Fruit fly (Drosophila melanogaster): ENCODE measurements around the gene CG1172.

CG1172 gene

DNA sequence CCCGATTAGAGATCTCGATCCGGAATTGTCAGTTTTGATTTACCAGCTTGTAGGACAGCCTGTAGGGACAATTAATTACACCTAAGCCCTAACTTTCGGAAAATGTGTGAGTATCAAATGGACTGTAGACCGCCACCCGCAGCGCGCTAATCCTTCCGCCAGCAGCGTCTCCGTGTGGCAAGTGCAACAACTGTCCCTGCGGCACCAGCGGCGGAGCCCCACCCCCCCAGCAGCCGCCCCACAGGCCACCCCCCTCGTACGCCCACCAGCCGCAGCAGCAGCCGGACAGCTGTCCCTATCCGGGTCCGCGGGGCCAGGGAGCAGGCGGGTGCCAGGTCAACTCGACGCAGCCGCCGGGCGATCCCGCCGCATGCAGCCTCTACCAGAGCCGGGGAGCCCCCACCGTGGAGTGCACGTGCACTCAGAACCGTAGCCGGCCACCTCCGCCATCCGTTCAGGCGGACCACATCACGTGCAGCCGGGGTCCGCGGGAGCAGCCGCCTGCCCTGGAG lies 24.2 kb upstream of the CG1172 start, which contains the start of the genes CG31542 and CG34277:
TSS of gene CG31542 (plus strand) at position 51 of the 512 bp plus-strand sequence.
TSS of gene CG34277 (plus strand) at position 51 of the 512 bp plus-strand sequence.
- no peak for TF ChIP-seq Pif1B (GFP tag; optimal IDR thresholded peaks at IDR 0.05)
- TF ChIP-seq Ets98B (GFP tag; IDR thresholded peaks at IDR 0.05): no peak
- TF ChIP-seq CG14655 (GFP tag; optimal IDR thresholded peaks at IDR 0.05): no peak
- no peak for TF ChIP-seq CG8301 (tag; optimal IDR thresholded peaks at IDR 0.05)
- TF ChIP-seq fd96Ca (GFP tag; IDR thresholded peaks at IDR 0.05): no peak
- no peak for TF ChIP-seq CG17806 (tag; optimal IDR thresholded peaks at IDR 0.05)
- no peak for TF ChIP-seq rn (GFP tag; IDR thresholded peaks at IDR 0.05)
- TF ChIP-seq CG4496 (GFP tag; IDR thresholded peaks at IDR 0.05): no peak
- TF ChIP-seq CG32121 (GFP tag; IDR thresholded peaks at IDR 0.05): no peak
- TF ChIP-seq CG12605 (GFP tag; IDR thresholded peaks at IDR 0.05): no peak
- TF ChIP-seq CG9948 (tag; optimal IDR thresholded peaks at IDR 0.05): no peak
- TF ChIP-seq CG34367 (tag; optimal IDR thresholded peaks at IDR 0.05): no peak
- no peak for TF ChIP-seq CG10348 (GFP tag; IDR thresholded peaks at IDR 0.05)
- TF ChIP-seq Snoo (tag; optimal IDR thresholded peaks at IDR 0.05): no peak
- no peak for TF ChIP-seq Pif1A (GFP tag; optimal IDR thresholded peaks at IDR 0.05)

DNA sequence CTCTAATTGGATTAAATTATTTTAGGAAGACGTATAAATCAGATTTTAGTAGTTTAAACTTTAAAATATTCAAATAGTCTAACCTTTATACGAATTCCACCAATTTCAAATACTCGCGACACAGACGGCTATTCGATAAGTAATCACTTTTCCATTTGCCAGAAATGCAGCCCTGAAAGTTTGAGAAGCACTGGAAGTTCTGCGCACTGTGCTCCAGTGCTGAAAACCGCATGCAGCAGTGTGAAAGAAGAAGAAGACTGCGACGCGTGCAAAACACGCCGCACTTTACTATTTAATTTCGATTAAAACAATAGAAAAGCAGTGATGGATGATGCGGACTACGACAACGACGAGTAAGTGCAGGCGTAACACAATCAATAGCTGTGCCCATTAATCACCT lies 22.2 kb upstream of the CG1172 start, which contains the start of gene Polr2F:
TSS of gene Polr2F (plus strand) at position 233 of the 400 bp plus-strand sequence.
- TF ChIP-seq CG32121 (GFP tag; IDR thresholded peaks at IDR 0.05) (peak; percentile 45; the same call in 1 of the 2 replicates), CG12605 (GFP tag; IDR thresholded peaks at IDR 0.05) (no peak), CG9948 (tag; optimal IDR thresholded peaks at IDR 0.05) (peak; percentile 17), CG8159 (tag; optimal IDR thresholded peaks at IDR 0.05) (no peak), CG34367 (tag; optimal IDR thresholded peaks at IDR 0.05) (peak; percentile 1), CG10348 (GFP tag; IDR thresholded peaks at IDR 0.05) (0 out of 2 replicates have a peak, but pooled peaks have one; percentile 10), CG4496 (GFP tag; IDR thresholded peaks at IDR 0.05) (peak; percentile 81), fd96Ca (GFP tag; IDR thresholded peaks at IDR 0.05) (peak; percentile 36; the same call in 1 of the 3 replicates), CG8301 (tag; optimal IDR thresholded peaks at IDR 0.05) (no peak), Snoo (tag; optimal IDR thresholded peaks at IDR 0.05) (peak; percentile 60), CG14655 (GFP tag; optimal IDR thresholded peaks at IDR 0.05) (no peak), gl (tag; optimal IDR thresholded peaks at IDR 0.05) (no peak), CG17806 (tag; optimal IDR thresholded peaks at IDR 0.05) (peak; percentile 40), D1 (tag; optimal IDR thresholded peaks at IDR 0.05) (no peak), CG15710 (tag; optimal IDR thresholded peaks at IDR 0.05) (peak; percentile 54), rn (GFP tag; IDR thresholded peaks at IDR 0.05) (peak; percentile 33; the same call in 1 of the 2 replicates), Pif1B (GFP tag; optimal IDR thresholded peaks at IDR 0.05) (no peak), Ets98B (GFP tag; IDR thresholded peaks at IDR 0.05) (peak; percentile 66), CG13204 (GFP tag; optimal IDR thresholded peaks at IDR 0.05) (no peak), Pif1A (GFP tag; optimal IDR thresholded peaks at IDR 0.05) (no peak), EcR (GFP tag; optimal IDR thresholded peaks at IDR 0.05) (no peak)

DNA sequence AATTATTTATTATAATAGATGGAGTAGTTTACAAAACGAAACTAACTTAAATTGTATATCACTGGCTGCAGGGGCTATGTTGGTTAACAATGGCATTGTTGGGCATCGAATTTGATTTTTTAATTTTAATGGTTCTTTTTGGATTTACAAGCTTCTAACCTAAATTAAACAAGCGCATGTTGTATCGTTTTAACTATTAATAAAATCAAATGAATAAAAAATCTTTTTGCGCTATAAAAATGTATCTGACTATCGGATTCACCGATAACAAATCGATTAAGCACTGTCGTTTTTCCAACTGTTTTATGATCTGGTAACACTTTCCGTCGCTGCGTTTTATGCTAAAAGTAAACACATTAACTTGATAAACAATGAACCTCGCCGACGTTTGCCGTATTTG lies 19.0 kb upstream of the CG1172 start, which contains the start of the genes hd and CG14667:
TSS of gene hd (minus strand) at position 243 of the 400 bp plus-strand sequence.
TSS of gene CG14667 (plus strand) at position 303 of the 400 bp plus-strand sequence.
- TF ChIP-seq CG17806 (tag; optimal IDR thresholded peaks at IDR 0.05) (no peak), Pif1B (GFP tag; optimal IDR thresholded peaks at IDR 0.05) (no peak), Pif1A (GFP tag; optimal IDR thresholded peaks at IDR 0.05) (no peak), EcR (GFP tag; optimal IDR thresholded peaks at IDR 0.05) (no peak), CG8159 (tag; optimal IDR thresholded peaks at IDR 0.05) (no peak), CG15710 (tag; optimal IDR thresholded peaks at IDR 0.05) (no peak), CG8301 (tag; optimal IDR thresholded peaks at IDR 0.05) (no peak), CG4496 (GFP tag; IDR thresholded peaks at IDR 0.05) (no peak), CG10348 (GFP tag; IDR thresholded peaks at IDR 0.05) (no peak)

DNA sequence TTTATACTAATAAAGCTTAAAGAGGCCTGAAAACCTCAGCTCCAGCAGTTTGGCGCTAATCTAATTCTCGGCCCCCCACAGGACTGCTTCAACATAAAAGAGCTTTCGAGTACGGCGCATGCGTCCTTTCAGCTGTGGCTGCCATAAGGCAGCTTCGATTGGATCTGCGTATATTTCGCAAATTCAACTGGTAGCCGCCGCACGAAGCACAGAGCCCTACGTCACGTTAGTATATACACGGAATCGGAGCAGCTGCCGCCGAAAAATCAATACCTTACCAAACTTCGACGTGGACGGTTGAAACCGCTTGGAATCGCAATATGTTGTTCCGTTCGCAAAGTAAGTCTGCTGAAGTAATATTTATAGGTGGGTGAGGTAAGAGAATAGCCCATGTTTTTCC lies 17.1 kb upstream of the CG1172 start, which contains the start of gene 7B2:
TSS of gene 7B2 (plus strand) at position 169 of the 400 bp plus-strand sequence.
- TF ChIP-seq CG12605 (GFP tag; IDR thresholded peaks at IDR 0.05) (no peak), CG8159 (tag; optimal IDR thresholded peaks at IDR 0.05) (no peak), CG15710 (tag; optimal IDR thresholded peaks at IDR 0.05) (no peak), rn (GFP tag; IDR thresholded peaks at IDR 0.05) (no peak), CG4496 (GFP tag; IDR thresholded peaks at IDR 0.05) (no peak), CG17806 (tag; optimal IDR thresholded peaks at IDR 0.05) (no peak), Pif1A (GFP tag; optimal IDR thresholded peaks at IDR 0.05) (no peak), Ets98B (GFP tag; IDR thresholded peaks at IDR 0.05) (no peak), D1 (tag; optimal IDR thresholded peaks at IDR 0.05) (no peak), CG9948 (tag; optimal IDR thresholded peaks at IDR 0.05) (no peak), CG10348 (GFP tag; IDR thresholded peaks at IDR 0.05) (no peak), Snoo (tag; optimal IDR thresholded peaks at IDR 0.05) (no peak), EcR (GFP tag; optimal IDR thresholded peaks at IDR 0.05) (no peak), Pif1B (GFP tag; optimal IDR thresholded peaks at IDR 0.05) (no peak)

DNA sequence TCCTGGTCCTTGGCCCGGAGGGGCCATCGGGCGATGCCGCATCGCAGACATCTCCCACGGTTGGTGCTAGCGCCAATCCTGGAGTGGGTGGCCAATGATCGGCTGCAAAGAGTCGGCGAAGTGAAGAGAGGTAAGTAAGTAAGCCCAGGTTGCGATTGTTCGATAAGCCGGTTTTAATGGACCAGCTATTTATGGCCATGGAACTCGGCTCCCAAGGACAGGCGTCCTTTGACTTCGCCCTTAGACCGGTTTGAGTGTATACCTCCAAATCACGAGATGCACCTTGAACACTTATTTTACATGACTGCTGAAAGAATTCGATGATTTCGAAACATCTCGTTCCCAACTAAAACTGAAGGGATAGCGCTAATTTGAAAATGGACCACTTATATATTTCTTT lies 8.0 kb upstream of the CG1172 start:
- peak; percentile 98 for TF ChIP-seq EcR (GFP tag; optimal IDR thresholded peaks at IDR 0.05)
- peak; percentile 19 for TF ChIP-seq gl (tag; optimal IDR thresholded peaks at IDR 0.05)
- peak; percentile 13 for TF ChIP-seq CG17806 (tag; optimal IDR thresholded peaks at IDR 0.05)
- TF ChIP-seq Pif1A (GFP tag; optimal IDR thresholded peaks at IDR 0.05): no peak

DNA sequence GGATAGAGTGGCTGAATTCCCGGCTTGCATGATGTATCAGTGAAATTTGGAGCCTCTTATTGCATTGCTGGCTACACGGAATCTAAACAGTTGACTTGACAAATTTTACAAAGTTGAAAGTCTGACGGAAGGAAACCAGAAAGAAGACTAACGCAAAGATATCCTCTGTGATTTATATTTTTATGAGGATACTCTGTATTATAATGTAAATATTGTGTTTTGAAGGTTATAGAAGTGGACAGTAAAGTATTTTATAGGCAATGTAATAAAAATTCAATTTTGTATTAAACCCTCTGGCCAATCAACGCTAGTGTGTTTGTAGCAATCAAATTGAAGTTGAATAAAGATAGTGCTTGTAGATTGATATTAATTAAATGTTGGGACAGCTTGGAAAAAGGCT lies 6.2 kb upstream of the CG1172 start, which contains the start of gene CG14668:
TSS of gene CG14668 (minus strand) at position 101 of the 400 bp plus-strand sequence.
- TF ChIP-seq CG14655 (GFP tag; optimal IDR thresholded peaks at IDR 0.05): no peak
- no peak for TF ChIP-seq Snoo (tag; optimal IDR thresholded peaks at IDR 0.05)
- no peak for TF ChIP-seq CG8301 (tag; optimal IDR thresholded peaks at IDR 0.05)
- no peak for TF ChIP-seq fd96Ca (GFP tag; IDR thresholded peaks at IDR 0.05)
